Fruit fly (Drosophila melanogaster): ENCODE data around the gene Rtnl1.

Rtnl1 gene

dm6 chr2L:4953086-4953570, 56.4 kb downstream of the Rtnl1 start, which contains the start of gene Jon25Bii:
Gene Jon25Bii (minus strand): TSS chr2L:4953136.
- no peak for TF ChIP-seq CG17801 (GFP tag; optimal IDR thresholded peaks at IDR 0.05; ENCODE audit: partially characterized antibody)

- TF ChIP-seq CG17801 (GFP tag; optimal IDR thresholded peaks at IDR 0.05; ENCODE audit: partially characterized antibody): no peak
These were observed 58.9 kb downstream of the Rtnl1 start, which contains the start of gene Jon25Biii for dm6 chr2L:4950667-4951066. Gene Jon25Biii (minus strand): TSS chr2L:4950767.

- TF ChIP-seq CG17801 (GFP tag; optimal IDR thresholded peaks at IDR 0.05; ENCODE audit: partially characterized antibody): no peak
These were observed 60.0 kb downstream of the Rtnl1 start, which contains the start of gene jet for dm6 chr2L:4949453-4950045. Gene jet (minus strand): TSS chr2L:4949784.

DNA sequence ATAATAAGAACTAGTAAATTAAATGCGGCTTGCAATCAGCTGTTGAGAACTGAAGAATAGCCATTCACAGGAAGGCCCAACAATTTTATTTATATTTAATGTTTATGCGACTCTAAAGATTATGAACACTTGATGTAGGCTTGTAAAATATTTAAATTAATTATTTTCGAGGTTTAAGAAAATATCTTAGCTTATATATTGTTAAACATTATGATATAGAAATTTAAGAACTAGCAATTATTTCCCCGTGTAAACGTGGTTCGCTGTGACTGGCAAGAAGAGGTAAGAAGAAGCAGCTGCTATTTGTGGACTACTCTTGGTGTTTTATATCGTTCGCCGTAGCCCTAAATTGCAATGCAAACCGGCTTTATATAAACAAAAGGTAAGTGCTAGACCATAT, 64.2 kb downstream of the Rtnl1 start, which contains the start of the genes mRpL24 and betaggt-I:
Gene mRpL24, minus strand, starts transcription at position 62 of the 400 bp plus-strand sequence.
Gene betaggt-I, plus strand, starts transcription at position 280 of the 400 bp plus-strand sequence.
- peak; percentile 98 for TF ChIP-seq CG17801 (GFP tag; optimal IDR thresholded peaks at IDR 0.05; ENCODE audit: partially characterized antibody)

Measured in ovary, adult (tissue).